Worm (Caenorhabditis elegans): ENCODE data around the gene figl-1.

Gene figl-1

DNA sequence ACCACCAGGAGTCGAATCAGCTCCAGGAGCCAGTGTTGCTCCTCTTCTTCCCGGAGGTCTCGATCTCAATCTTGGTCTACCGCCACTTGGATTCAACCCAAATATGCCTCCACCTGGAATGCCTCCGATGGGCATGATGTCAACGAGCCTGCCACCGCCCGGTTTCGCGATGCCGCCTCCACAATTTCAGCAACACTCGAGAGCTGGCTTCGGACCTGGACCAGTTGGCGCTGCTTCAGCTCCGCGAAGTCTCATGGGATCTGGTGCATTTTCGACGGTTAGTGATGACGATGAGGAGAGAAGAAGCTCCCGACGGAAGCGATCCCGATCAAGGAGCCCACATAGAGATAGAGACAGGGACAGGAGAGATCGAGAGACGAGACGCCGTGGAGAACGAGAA lies 27.2 kb upstream of the figl-1 start:
- no peak for TF ChIP-seq nhr-10 (tag; optimal IDR thresholded peaks at IDR 0.05)
- peak; percentile 88 for TF ChIP-seq set-16 (GFP tag; IDR thresholded peaks at IDR 0.05)

DNA sequence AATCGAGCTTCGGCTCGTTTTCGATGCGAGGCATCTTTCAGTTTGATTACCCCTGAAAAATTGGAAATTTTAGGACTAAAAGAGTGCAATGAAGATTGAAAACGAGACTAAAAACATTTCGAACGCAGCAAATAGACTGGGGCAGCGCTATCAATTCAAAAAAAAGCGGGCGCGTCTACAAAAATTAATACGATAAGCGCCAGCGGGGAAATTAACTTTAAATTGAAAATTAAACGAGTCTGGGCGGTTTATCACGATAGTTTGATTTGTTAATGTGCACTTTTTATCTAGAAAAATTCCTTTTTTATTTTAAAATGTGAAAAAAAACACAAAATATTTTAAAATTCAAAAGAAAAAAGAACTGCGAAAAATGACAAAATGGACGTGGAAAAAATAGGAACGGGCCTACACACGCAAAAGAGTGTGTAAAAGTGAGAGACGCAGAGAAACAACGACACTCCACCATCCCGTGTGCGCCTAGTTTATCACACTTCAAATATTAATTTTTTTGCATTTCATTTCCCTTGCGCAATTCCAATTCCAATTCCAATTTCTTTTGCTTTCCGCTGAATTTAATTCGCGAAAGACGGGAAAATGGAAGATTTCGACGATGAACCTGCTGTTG lies 25.6 kb upstream of the figl-1 start, which contains the start of the genes gmpr-1 and fipp-1:
TSS of gene gmpr-1 (minus strand) at position 75 of the 625 bp plus-strand sequence.
TSS of gene fipp-1 (plus strand) at position 499 of the 625 bp plus-strand sequence.
- peak in 1 of 2 experiments; percentile 8 for TF ChIP-seq mdl-1 (tag; optimal IDR thresholded peaks at IDR 0.05)
- TF ChIP-seq unc-130 (GFP tag; optimal IDR thresholded peaks at IDR 0.05) = no peak
- peak; percentile 60 for TF ChIP-seq mes-2 (tag; optimal IDR thresholded peaks at IDR 0.05; ENCODE audit: poor library complexity, severe bottlenecking)
- no peak for TF ChIP-seq arid-1 (GFP tag; conservative IDR thresholded peaks at IDR 0.05)
- no peak for TF ChIP-seq daf-19 (GFP tag; conservative IDR thresholded peaks at IDR 0.05)
- TF ChIP-seq lsy-2 (tag; optimal IDR thresholded peaks at IDR 0.05) = peak in 1 of 2 experiments; percentile 73
- TF ChIP-seq madf-5 (GFP tag; IDR thresholded peaks at IDR 0.05) = no peak
- peak; percentile 80 for TF ChIP-seq Y48G9A.11 (GFP tag; IDR thresholded peaks at IDR 0.05)
- peak; percentile 23 for TF ChIP-seq hlh-11 (tag; optimal IDR thresholded peaks at IDR 0.05)
- TF ChIP-seq dve-1 (tag; optimal IDR thresholded peaks at IDR 0.05; ENCODE audit: insufficient read depth) = peak; percentile 51
- TF ChIP-seq hmg-1.1 (GFP tag; IDR thresholded peaks at IDR 0.05) = peak; percentile 53
- TF ChIP-seq pha-4 (GFP tag; IDR thresholded peaks at IDR 0.05) = 0 out of 2 replicates have a peak, but pooled peaks have one; percentile 26
- TF ChIP-seq pha-4 (tag; optimal IDR thresholded peaks at IDR 0.05) = no peak
- peak; percentile 67 for TF ChIP-seq dpl-1 (GFP tag; optimal IDR thresholded peaks at IDR 0.05)
- peak in 1 of 2 experiments; percentile 21 for TF ChIP-seq hif-1 (tag; optimal IDR thresholded peaks at IDR 0.05)
- TF ChIP-seq lin-38 (GFP tag; IDR thresholded peaks at IDR 0.05) = peak; percentile 31; the same call in 1 of the 2 replicates
- TF ChIP-seq pqm-1 (tag; optimal IDR thresholded peaks at IDR 0.05) = peak; percentile 67
- TF ChIP-seq hlh-30 (tag; optimal IDR thresholded peaks at IDR 0.05; ENCODE audit: insufficient read depth) = peak; percentile 42
- TF ChIP-seq nhr-25 (tag; optimal IDR thresholded peaks at IDR 0.05; ENCODE audit: borderline replicate concordance, insufficient read depth) = peak; percentile 5
- TF ChIP-seq snpc-1.2 (GFP tag; IDR thresholded peaks at IDR 0.05) = no peak
- TF ChIP-seq T20F7.1 (GFP tag; optimal IDR thresholded peaks at IDR 0.05) = peak; percentile 99

DNA sequence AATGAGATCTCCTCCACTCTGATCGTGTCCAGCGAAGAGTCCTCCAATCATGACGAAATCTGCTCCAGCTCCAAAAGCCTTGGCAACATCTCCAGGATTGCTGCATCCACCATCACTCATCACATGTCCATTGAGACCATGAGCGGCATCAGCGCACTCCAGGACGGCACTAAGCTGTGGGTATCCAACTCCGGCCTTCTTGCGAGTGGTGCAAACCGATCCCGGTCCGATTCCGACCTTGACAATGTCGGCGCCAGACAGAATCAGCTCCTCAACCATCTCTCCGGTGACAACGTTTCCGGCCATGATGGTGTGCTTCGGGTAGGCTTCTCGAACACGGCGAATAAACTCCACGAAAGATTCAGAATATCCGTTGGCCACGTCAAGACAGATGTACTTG lies 24.7 kb upstream of the figl-1 start:
- no peak for TF ChIP-seq saeg-2 (GFP tag; IDR thresholded peaks at IDR 0.05)
- TF ChIP-seq nhr-6 (tag; optimal IDR thresholded peaks at IDR 0.05) = no peak
- no peak for TF ChIP-seq mdl-1 (tag; optimal IDR thresholded peaks at IDR 0.05)
- no peak for TF ChIP-seq nhr-28 (tag; optimal IDR thresholded peaks at IDR 0.05)
- no peak for TF ChIP-seq egl-27 (tag; optimal IDR thresholded peaks at IDR 0.05)
- no peak for TF ChIP-seq zip-11 (GFP tag; IDR thresholded peaks at IDR 0.05)
- peak; percentile 55; the same call in 1 of the 2 replicates for TF ChIP-seq set-16 (GFP tag; IDR thresholded peaks at IDR 0.05)

- TF ChIP-seq F44E2.7 (GFP tag; IDR thresholded peaks at IDR 0.05) = no peak
- no peak for TF ChIP-seq skn-1 (tag; optimal IDR thresholded peaks at IDR 0.05)
- no peak for TF ChIP-seq mxl-3 (GFP tag; optimal IDR thresholded peaks at IDR 0.05)
- TF ChIP-seq Y5F2A.4 (GFP tag; optimal IDR thresholded peaks at IDR 0.05) = no peak
- no peak for TF ChIP-seq fos-1 (tag; optimal IDR thresholded peaks at IDR 0.05)
- TF ChIP-seq lsy-2 (tag; optimal IDR thresholded peaks at IDR 0.05) = no peak
- no peak for TF ChIP-seq Y48G9A.11 (GFP tag; IDR thresholded peaks at IDR 0.05)
- no peak for TF ChIP-seq spr-1 (tag; optimal IDR thresholded peaks at IDR 0.05)
- TF ChIP-seq T20F7.1 (GFP tag; optimal IDR thresholded peaks at IDR 0.05) = no peak
- TF ChIP-seq ceh-62 (tag; optimal IDR thresholded peaks at IDR 0.05) = no peak
- TF ChIP-seq zfp-2 (tag; optimal IDR thresholded peaks at IDR 0.05) = no peak
- TF ChIP-seq lin-15B (tag; optimal IDR thresholded peaks at IDR 0.05) = no peak
- no peak for TF ChIP-seq nhr-28 (tag; optimal IDR thresholded peaks at IDR 0.05)
- no peak for TF ChIP-seq pha-4 (GFP tag; IDR thresholded peaks at IDR 0.05)
- TF ChIP-seq pha-4 (tag; optimal IDR thresholded peaks at IDR 0.05) = no peak
- TF ChIP-seq tag-97 (GFP tag; IDR thresholded peaks at IDR 0.05) = no peak
- no peak for TF ChIP-seq lin-1 (GFP tag; IDR thresholded peaks at IDR 0.05)
- no peak for TF ChIP-seq egl-43 (GFP tag; IDR thresholded peaks at IDR 0.05)
- no peak for TF ChIP-seq sdz-12 (GFP tag; optimal IDR thresholded peaks at IDR 0.05)
Measured at ce11 chrV:4366440-4366839, 20.6 kb upstream of the figl-1 start, which contains the start of gene F32D1.11. Gene F32D1.11, minus strand, starts transcription at chrV:4366540.
